Worm (Caenorhabditis elegans): Measurements from ENCODE around the gene npr-28.

The npr-28 gene

ce11 chrX:8302803-8303202 is 48.1 kb downstream of the npr-28 start:
- TF ChIP-seq him-1 (tag; optimal IDR thresholded peaks at IDR 0.05) (no peak), W03F9.2 (tag; optimal IDR thresholded peaks at IDR 0.05) (no peak), dao-5 (tag; optimal IDR thresholded peaks at IDR 0.05) (no peak)

- no peak for TF ChIP-seq dao-5 (tag; optimal IDR thresholded peaks at IDR 0.05)
- TF ChIP-seq W03F9.2 (tag; optimal IDR thresholded peaks at IDR 0.05): no peak
- TF ChIP-seq him-1 (tag; optimal IDR thresholded peaks at IDR 0.05): no peak
These were observed 48.6 kb downstream of the npr-28 start, which contains the start of gene inx-5 for ce11 chrX:8302299-8302698. inx-5 (minus strand) TSS chrX:8302399.

ce11 chrX:8299554-8299953 is 51.3 kb downstream of the npr-28 start, which contains the start of gene ced-13:
ced-13 (minus strand) TSS chrX:8299654.
- TF ChIP-seq W03F9.2 (tag; optimal IDR thresholded peaks at IDR 0.05): no peak
- no peak for TF ChIP-seq dao-5 (tag; optimal IDR thresholded peaks at IDR 0.05)
- TF ChIP-seq him-1 (tag; optimal IDR thresholded peaks at IDR 0.05): no peak

Data from whole organism, L4/young adult.